Worm (Caenorhabditis elegans): ENCODE data around the gene nhr-1.

Gene nhr-1

DNA sequence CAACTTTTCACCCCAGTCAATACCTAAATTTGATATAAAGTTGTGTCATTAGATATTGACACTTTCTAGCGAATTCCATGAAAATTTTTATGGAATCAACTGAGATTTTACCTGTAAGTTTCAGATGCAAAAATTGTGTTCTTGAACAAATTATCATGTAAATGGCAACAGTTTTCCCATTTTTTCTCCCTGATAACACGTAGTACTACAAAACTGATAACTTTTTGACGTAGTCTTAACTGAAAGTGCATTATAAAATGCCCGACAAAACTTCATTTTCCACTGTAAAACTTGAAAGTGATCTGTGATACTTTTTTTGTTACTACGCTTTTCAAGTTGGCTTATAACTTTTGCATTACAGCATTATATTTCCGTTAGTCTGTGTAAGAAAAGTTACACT, 35.2 kb upstream of the nhr-1 start (continued):
- no peak for TF ChIP-seq madf-5 (GFP tag; IDR thresholded peaks at IDR 0.05)
- no peak for TF ChIP-seq lin-13 (GFP tag; optimal IDR thresholded peaks at IDR 0.05)
- no peak for TF ChIP-seq zip-11 (GFP tag; IDR thresholded peaks at IDR 0.05)
- TF ChIP-seq ceh-44 (GFP tag; IDR thresholded peaks at IDR 0.05) = no peak
- peak in 1 of 2 experiments; percentile 27 for TF ChIP-seq unc-62 (GFP tag; optimal IDR thresholded peaks at IDR 0.05 in 1 of 2)
- no peak for TF ChIP-seq unc-62 (tag; optimal IDR thresholded peaks at IDR 0.05)
- no peak for TF ChIP-seq lin-39 (tag; optimal IDR thresholded peaks at IDR 0.05)
- TF ChIP-seq sdz-12 (GFP tag; optimal IDR thresholded peaks at IDR 0.05) = no peak
- no peak for TF ChIP-seq pha-4 (GFP tag; IDR thresholded peaks at IDR 0.05)
- no peak for TF ChIP-seq pha-4 (tag; optimal IDR thresholded peaks at IDR 0.05)
- no peak for TF ChIP-seq tra-1 (GFP tag; IDR thresholded peaks at IDR 0.05)
- no peak for TF ChIP-seq mdl-1 (tag; optimal IDR thresholded peaks at IDR 0.05)
- peak; percentile 36 for TF ChIP-seq nhr-28 (tag; optimal IDR thresholded peaks at IDR 0.05)
- no peak for TF ChIP-seq mxl-3 (GFP tag; optimal IDR thresholded peaks at IDR 0.05)
- no peak for TF ChIP-seq php-3 (GFP tag; IDR thresholded peaks at IDR 0.05)
- TF ChIP-seq Y105C5A.15 (GFP tag; IDR thresholded peaks at IDR 0.05) = no peak
- no peak for TF ChIP-seq Y48G9A.11 (GFP tag; IDR thresholded peaks at IDR 0.05)
- TF ChIP-seq mxl-2 (GFP tag; conservative IDR thresholded peaks at IDR 0.05) = no peak
- no peak for TF ChIP-seq lim-7 (GFP tag; IDR thresholded peaks at IDR 0.05)
- no peak for TF ChIP-seq zfp-3 (GFP tag; conservative IDR thresholded peaks at IDR 0.05)
- no peak for TF ChIP-seq ceh-28 (tag; optimal IDR thresholded peaks at IDR 0.05)
- no peak for TF ChIP-seq zag-1 (tag; optimal IDR thresholded peaks at IDR 0.05)

DNA sequence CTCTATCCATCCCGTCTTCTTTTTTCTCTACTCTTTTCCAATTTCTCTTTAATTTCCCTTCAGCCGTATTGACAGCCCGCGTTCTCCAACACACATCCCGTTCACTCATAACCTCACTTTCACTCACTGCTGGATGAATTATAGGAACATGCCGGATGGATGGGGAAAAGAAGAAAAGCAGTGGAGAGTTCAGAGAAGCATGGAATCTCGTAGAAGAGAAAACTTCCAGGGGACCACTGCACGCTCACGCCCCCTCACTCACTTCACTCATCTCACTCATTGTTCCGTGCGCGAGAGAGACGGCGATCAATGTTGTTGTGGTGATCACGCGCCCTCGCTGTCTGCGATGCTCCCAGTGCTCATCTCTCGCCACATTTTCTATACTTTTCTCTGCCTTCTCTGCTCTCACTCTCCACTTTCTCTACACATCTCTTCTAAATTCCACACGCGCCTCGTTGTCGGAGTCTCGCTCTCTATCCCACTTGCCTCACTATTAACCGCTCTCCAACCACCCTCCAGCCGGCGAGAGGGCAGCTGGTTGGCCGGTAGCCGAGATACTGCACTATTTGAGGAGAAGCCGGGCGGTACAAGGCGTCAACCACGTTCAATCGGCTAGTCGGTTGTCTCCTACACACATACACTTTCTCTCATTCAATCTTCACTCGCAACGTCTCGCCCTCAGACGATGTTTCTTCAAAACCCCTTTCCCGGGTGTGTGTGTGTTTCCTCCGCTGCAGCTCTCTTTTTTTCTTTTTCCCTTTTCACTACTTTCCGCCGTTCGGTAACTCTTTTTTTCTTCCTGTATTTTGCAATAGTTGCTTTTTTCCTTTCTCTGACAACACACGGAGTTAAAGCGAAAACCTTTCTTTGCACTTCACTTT, 33.9 kb upstream of the nhr-1 start:
- TF ChIP-seq zip-2 (tag; optimal IDR thresholded peaks at IDR 0.05) (peak; percentile 60), hlh-30 (tag; optimal IDR thresholded peaks at IDR 0.05; ENCODE audit: insufficient read depth) (peak; percentile 94), Y105C5A.15 (GFP tag; IDR thresholded peaks at IDR 0.05) (0 out of 2 replicates have a peak, but pooled peaks have one; percentile 16), Y5F2A.4 (GFP tag; optimal IDR thresholded peaks at IDR 0.05) (no peak), mdt-29 (GFP tag; IDR thresholded peaks at IDR 0.05) (peak; percentile 82), D1046.2 (GFP tag; IDR thresholded peaks at IDR 0.05) (0 out of 2 replicates have a peak, but pooled peaks have one; percentile 59), ceh-44 (GFP tag; IDR thresholded peaks at IDR 0.05) (no peak), ctbp-1 (GFP tag; IDR thresholded peaks at IDR 0.05) (peak; percentile 92), F44E2.7 (GFP tag; IDR thresholded peaks at IDR 0.05) (no peak), set-16 (GFP tag; IDR thresholded peaks at IDR 0.05) (peak; percentile 95), R02D3.7 (tag; optimal IDR thresholded peaks at IDR 0.05) (no peak), dpl-1 (GFP tag; optimal IDR thresholded peaks at IDR 0.05) (peak; percentile 44), cey-2 (tag; optimal IDR thresholded peaks at IDR 0.05; ENCODE audit: borderline replicate concordance, insufficient read depth) (no peak), F10B5.3 (tag; optimal IDR thresholded peaks at IDR 0.05) (peak; percentile 57), mes-2 (tag; optimal IDR thresholded peaks at IDR 0.05; ENCODE audit: poor library complexity, severe bottlenecking) (peak; percentile 44), nhr-48 (tag; optimal IDR thresholded peaks at IDR 0.05) (peak; percentile 92), attf-4 (tag; optimal IDR thresholded peaks at IDR 0.05) (peak; percentile 5), ama-1 (optimal IDR thresholded peaks at IDR 0.05) (peak; percentile 58), tra-1 (GFP tag; IDR thresholded peaks at IDR 0.05) (peak; percentile 79; the same call in 1 of the 2 replicates), nhr-11 (tag; optimal IDR thresholded peaks at IDR 0.05) (peak; percentile 74), ceh-32 (tag; optimal IDR thresholded peaks at IDR 0.05; ENCODE audit: poor library complexity) (peak; percentile 81), nhr-28 (tag; optimal IDR thresholded peaks at IDR 0.05) (peak; percentile 63), nhr-111 (GFP tag; optimal IDR thresholded peaks at IDR 0.05) (no peak), nhr-77 (tag; optimal IDR thresholded peaks at IDR 0.05) (no peak), nhr-10 (tag; optimal IDR thresholded peaks at IDR 0.05) (peak; percentile 27), nhr-237 (tag; optimal IDR thresholded peaks at IDR 0.05) (no peak), arid-1 (GFP tag; conservative IDR thresholded peaks at IDR 0.05) (0 out of 2 replicates have a peak, but pooled peaks have one; percentile 10), unc-62 (GFP tag; optimal IDR thresholded peaks at IDR 0.05 in 1 of 2) (peak in 1 of 2 experiments; percentile 91), unc-62 (tag; optimal IDR thresholded peaks at IDR 0.05) (no peak), hlh-11 (tag; optimal IDR thresholded peaks at IDR 0.05) (peak; percentile 99), ZK337.2 (GFP tag; IDR thresholded peaks at IDR 0.05) (no peak; the same call in 1 of the 2 replicates), spr-1 (tag; optimal IDR thresholded peaks at IDR 0.05) (peak; percentile 86)
